Worm (Caenorhabditis elegans) whole organism, L4 larva: ENCODE measurements around the gene srz-13.

ENCODE experiments used
- F26F4.8 ChIP-seq: fragments of 200-800 bp; sonication (Bioruptor generic); conservative IDR thresholded peaks from 2 replicates; pipeline ENCODE4 v1.3.6; 2022; ENCODE audit warnings: missing genetic modification characterization, missing compliant biosample characterization
- R02D3.7 ChIP-seq: fragments of 150-350 bp; sonication (generic microtip); optimal IDR thresholded peaks from 3 replicates; lab custom pipeline; 2014; ENCODE audit warnings: missing biosample characterization, missing genetic modification characterization
- T20F7.1 ChIP-seq: fragments of 200-800 bp; sonication (Bioruptor generic); optimal IDR thresholded peaks from 2 replicates; lab custom pipeline; 2018; ENCODE audit warnings: mild to moderate bottlenecking, missing genetic modification characterization, missing compliant biosample characterization
- Y48G9A.11 ChIP-seq: fragments of 200-800 bp; sonication (Bioruptor generic); IDR thresholded peaks from 2 replicates; pipeline ENCODE4 v1.3.6; 2022; ENCODE audit warnings: missing genetic modification reagents, missing genetic modification characterization, missing compliant biosample characterization
- aha-1 ChIP-seq: fragments of 150-350 bp; peaks from one replicate; lab custom pipeline; 2014; ENCODE audit warnings: missing biosample characterization, missing genetic modification characterization
- arid-1 ChIP-seq: fragments of 200-800 bp; sonication (Bioruptor generic); conservative IDR thresholded peaks from 2 replicates; pipeline ENCODE4 v1.3.6; 2022; ENCODE audit warnings: missing genetic modification reagents, missing genetic modification characterization, missing compliant biosample characterization
- attf-4 ChIP-seq: sonication (generic microtip); optimal IDR thresholded peaks from 3 replicates; lab custom pipeline; 2017; ENCODE audit warnings: missing biosample characterization, missing genetic modification characterization
- ceh-28 ChIP-seq: fragments of 150-350 bp; optimal IDR thresholded peaks from 2 replicates; lab custom pipeline; 2014; ENCODE audit warnings: missing biosample characterization, missing genetic modification reagents, missing genetic modification characterization
- ceh-32 ChIP-seq: sonication (generic microtip); optimal IDR thresholded peaks from 2 replicates; lab custom pipeline; 2016; ENCODE audit warnings: mild to moderate bottlenecking, missing genetic modification characterization, missing compliant biosample characterization; ENCODE audit not compliant: poor library complexity
- ceh-82 ChIP-seq: sonication (generic microtip); optimal IDR thresholded peaks from 2 replicates; lab custom pipeline; 2017; ENCODE audit warnings: missing biosample characterization, missing genetic modification characterization
- ctbp-1 ChIP-seq: fragments of 200-800 bp; sonication (Bioruptor generic); IDR thresholded peaks from 2 replicates; pipeline ENCODE4 v1.3.6; 2022; ENCODE audit warnings: missing genetic modification reagents, missing genetic modification characterization, missing compliant biosample characterization
- daf-19 ChIP-seq: fragments of 200-800 bp; sonication (Bioruptor generic); conservative IDR thresholded peaks from 2 replicates; pipeline ENCODE4 v1.3.6; 2022; ENCODE audit warnings: missing genetic modification characterization, missing compliant biosample characterization
- dmd-6 ChIP-seq: fragments of 200-800 bp; sonication (Bioruptor generic); IDR thresholded peaks from 2 replicates; pipeline ENCODE4 v1.3.6; 2022; ENCODE audit warnings: missing genetic modification reagents, missing genetic modification characterization, missing compliant biosample characterization
- dmd-9 ChIP-seq: fragments of 200-800 bp; sonication (Bioruptor generic); IDR thresholded peaks from 2 replicates; pipeline ENCODE4 v1.3.6; 2022; ENCODE audit warnings: missing genetic modification reagents, missing genetic modification characterization, missing compliant biosample characterization
- egl-27 ChIP-seq: sonication (generic microtip); optimal IDR thresholded peaks from 3 replicates; lab custom pipeline; 2017; ENCODE audit warnings: missing biosample characterization, missing genetic modification reagents, missing genetic modification characterization
- egl-43 ChIP-seq: fragments of 200-800 bp; sonication (Bioruptor generic); IDR thresholded peaks from 2 replicates; pipeline ENCODE4 v1.3.6; 2022; ENCODE audit warnings: missing genetic modification reagents, missing genetic modification characterization, missing compliant biosample characterization
- fkh-10 ChIP-seq: fragments of 150-350 bp; optimal IDR thresholded peaks from 2 replicates; lab custom pipeline; 2014; ENCODE audit warnings: missing biosample characterization, missing genetic modification reagents, missing genetic modification characterization
- gei-8 ChIP-seq: fragments of 200-800 bp; sonication (Bioruptor generic); optimal IDR thresholded peaks from 2 replicates; lab custom pipeline; 2018; ENCODE audit warnings: mild to moderate bottlenecking, missing genetic modification characterization, missing compliant biosample characterization
- hif-1 ChIP-seq, 2 experiments: sonication (generic microtip); optimal IDR thresholded peaks; 2 replicates each; lab custom pipeline; 2016 to 2017; ENCODE audit warnings: missing compliant biosample characterization in 2 of 2, missing genetic modification characterization in 2 of 2, missing genetic modification reagents in 2 of 2, missing genotype in 2 of 2, mild to moderate bottlenecking in 1 of 2
- hlh-11 ChIP-seq: fragments of 200-800 bp; sonication (Bioruptor generic); optimal IDR thresholded peaks from 2 replicates; lab custom pipeline; 2018; ENCODE audit warnings: mild to moderate bottlenecking, missing genetic modification characterization, missing compliant biosample characterization
- jun-1 ChIP-seq: fragments of 150-350 bp; optimal IDR thresholded peaks from 2 replicates; lab custom pipeline; 2014; ENCODE audit warnings: missing biosample characterization, missing genetic modification reagents, missing genetic modification characterization
- lim-7 ChIP-seq: fragments of 200-800 bp; sonication (Bioruptor generic); IDR thresholded peaks from 2 replicates; pipeline ENCODE4 v1.3.6; 2022; ENCODE audit warnings: missing genetic modification characterization, missing compliant biosample characterization
- lin-29 ChIP-seq: fragments of 200-800 bp; sonication (Bioruptor generic); IDR thresholded peaks from 2 replicates; pipeline ENCODE4 v1.3.6; 2022; ENCODE audit warnings: missing genetic modification reagents, missing genetic modification characterization, missing compliant biosample characterization
- lin-38 ChIP-seq: fragments of 200-800 bp; sonication (Bioruptor generic); IDR thresholded peaks from 2 replicates; pipeline ENCODE4 v1.3.6; 2022; ENCODE audit warnings: missing genetic modification reagents, missing genetic modification characterization, missing compliant biosample characterization
- lsy-2 ChIP-seq, 2 experiments: fragments of 150-350 bp in 1 of 2; sonication (generic microtip) in 1 of 2; optimal IDR thresholded peaks; 2 replicates each; lab custom pipeline; 2014 to 2017; ENCODE audit warnings: missing biosample characterization in 2 of 2, missing genetic modification characterization in 2 of 2
- mdl-1 ChIP-seq, 2 experiments: fragments of 150-350 bp in 1 of 2; sonication (generic microtip) in 1 of 2; optimal IDR thresholded peaks; 2 replicates each; lab custom pipeline; 2014 to 2017; ENCODE audit warnings: missing biosample characterization in 2 of 2, missing genetic modification characterization in 2 of 2
- mxl-3 ChIP-seq: fragments of 200-800 bp; sonication (Bioruptor generic); optimal IDR thresholded peaks from 2 replicates; lab custom pipeline; 2018; ENCODE audit warnings: mild to moderate bottlenecking, missing genetic modification characterization, missing compliant biosample characterization
- nhr-10 ChIP-seq: fragments of 150-350 bp; optimal IDR thresholded peaks from 2 replicates; lab custom pipeline; 2014; ENCODE audit warnings: missing biosample characterization, missing genetic modification characterization
- nhr-111 ChIP-seq: fragments of 200-800 bp; sonication (Bioruptor generic); optimal IDR thresholded peaks from 2 replicates; lab custom pipeline; 2018; ENCODE audit warnings: mild to moderate bottlenecking, missing genetic modification characterization, missing compliant biosample characterization
- nhr-28 ChIP-seq: fragments of 150-350 bp; optimal IDR thresholded peaks from 2 replicates; lab custom pipeline; 2014; ENCODE audit warnings: missing biosample characterization, missing genetic modification characterization
- nhr-6 ChIP-seq: fragments of 150-350 bp; optimal IDR thresholded peaks from 2 replicates; lab custom pipeline; 2014; ENCODE audit warnings: missing biosample characterization, missing genetic modification characterization
- nhr-76 ChIP-seq: fragments of 150-350 bp; optimal IDR thresholded peaks from 2 replicates; lab custom pipeline; 2014; ENCODE audit warnings: missing biosample characterization, missing genetic modification characterization
- pqm-1 ChIP-seq: sonication (generic microtip); optimal IDR thresholded peaks from 2 replicates; lab custom pipeline; 2017; ENCODE audit warnings: missing biosample characterization, missing genetic modification characterization
- skn-1 ChIP-seq: fragments of 150-350 bp; optimal IDR thresholded peaks from 2 replicates; lab custom pipeline; 2014; ENCODE audit warnings: missing biosample characterization, missing genetic modification characterization
- snpc-1.2 ChIP-seq: fragments of 200-800 bp; sonication (Bioruptor generic); IDR thresholded peaks from 2 replicates; pipeline ENCODE4 v1.3.6; 2022; ENCODE audit warnings: missing genetic modification reagents, missing genetic modification characterization, missing compliant biosample characterization
- unc-130 ChIP-seq: sonication (generic microtip); optimal IDR thresholded peaks from 2 replicates; lab custom pipeline; 2016; ENCODE audit warnings: missing genetic modification reagents, missing genetic modification characterization, missing compliant biosample characterization
- unc-62 ChIP-seq, 3 experiments: fragments of 150-350 bp in 1 of 3; sonication (generic microtip); optimal IDR thresholded peaks in 2 of 3; peaks in 1 of 3; 1 replicate in 1 of 3; 2 replicates in 2 of 3; lab custom pipeline; 2014 to 2017; ENCODE audit warnings: missing biosample characterization in 3 of 3, missing genetic modification characterization in 3 of 3, missing genetic modification reagents in 3 of 3, missing genotype in 1 of 3
- vab-7 ChIP-seq: fragments of 200-800 bp; sonication (Bioruptor generic); IDR thresholded peaks from 2 replicates; pipeline ENCODE4 v1.3.6; 2022; ENCODE audit warnings: missing genetic modification reagents, missing genetic modification characterization, missing compliant biosample characterization
- zag-1 ChIP-seq: fragments of 150-350 bp; optimal IDR thresholded peaks from 2 replicates; lab custom pipeline; 2014; ENCODE audit warnings: missing biosample characterization, missing genetic modification characterization
- ztf-7 ChIP-seq: fragments of 150-350 bp; optimal IDR thresholded peaks from 2 replicates; lab custom pipeline; 2014; ENCODE audit warnings: missing biosample characterization, missing genetic modification characterization

srz-13 gene

DNA sequence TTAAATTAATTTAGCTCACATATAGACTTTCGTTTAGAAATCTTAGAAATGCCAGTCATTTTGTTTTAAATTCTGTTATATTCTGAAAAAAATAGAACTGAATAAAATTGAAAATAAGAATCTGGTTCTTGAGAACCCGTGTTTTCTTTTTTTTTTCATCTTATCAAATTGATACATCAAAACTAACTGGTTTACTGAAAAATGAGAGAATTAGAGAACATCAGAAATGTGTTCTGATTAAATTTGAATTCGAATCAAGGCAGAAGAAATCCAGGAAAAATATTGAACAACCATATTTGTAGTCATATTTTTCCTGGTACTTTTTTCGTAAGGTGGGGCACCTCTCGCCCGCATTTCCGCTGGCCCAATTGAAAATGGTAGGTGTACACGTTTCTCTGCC is 36.3 kb downstream of the srz-13 start, which contains the start of gene F11A5.15:
TSS of gene F11A5.15 (minus strand) at position 101 of the 400 bp plus-strand sequence.
- TF ChIP-seq gei-8 (no peak), unc-62 (GFP tag; optimal IDR thresholded peaks at IDR 0.05 in 1 of 2; lab: Kevin White, UChicago) (peak in 1 of 2 experiments; percentile 67), unc-62 (tag; optimal IDR thresholded peaks at IDR 0.05; lab: Kevin White, UChicago) (no peak), aha-1 (peak; percentile 87)

DNA sequence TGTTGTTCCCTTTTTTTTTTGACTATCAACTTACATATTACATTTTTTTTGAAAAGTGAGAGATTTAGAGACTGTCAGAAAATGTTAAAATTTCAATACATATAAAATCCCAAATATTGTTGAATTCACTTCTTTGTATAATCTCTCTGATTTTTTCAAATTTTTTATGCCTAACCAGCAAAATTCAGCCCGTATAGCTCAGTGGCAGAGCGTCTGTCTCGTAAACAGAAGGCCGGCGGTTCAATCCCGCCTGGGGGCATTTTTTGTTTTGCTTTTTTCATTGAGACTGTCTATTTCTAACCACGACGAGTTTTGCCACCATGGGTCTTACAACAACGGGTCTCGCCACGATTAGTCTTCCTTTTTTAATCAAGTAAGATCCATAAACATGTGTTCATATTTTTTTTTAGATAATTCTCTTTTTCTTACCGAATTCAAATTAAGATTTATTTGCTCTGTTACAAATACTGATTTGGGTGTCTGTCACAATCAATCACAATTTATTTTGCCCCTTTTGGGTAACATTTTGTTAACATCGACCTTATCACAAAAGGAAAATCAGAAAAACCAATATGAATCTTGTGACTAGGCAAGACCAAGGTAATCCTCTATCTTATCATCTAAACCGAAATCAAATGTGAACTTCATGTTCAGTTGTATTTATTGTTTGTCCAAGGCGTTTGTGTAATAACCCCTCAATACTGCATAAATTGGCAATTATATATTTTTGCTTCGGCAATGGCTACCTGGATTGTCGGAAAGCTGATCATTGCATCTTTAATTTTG is 37.0 kb downstream of the srz-13 start, which contains the start of gene glc-1:
TSS of gene glc-1 (plus strand) at position 663 of the 786 bp plus-strand sequence.
- peak; percentile 30 for TF ChIP-seq nhr-28 (tag; lab: Kevin White, UChicago)
- TF ChIP-seq mxl-3 (GFP tag; lab: Kevin White, UChicago) = no peak
- TF ChIP-seq pqm-1 (tag; lab: Kevin White, UChicago) = peak; percentile 56
- peak; percentile 43; the same call in 1 of the 2 replicates for TF ChIP-seq dmd-6 (GFP tag; lab: Robert Waterston, UW)

DNA sequence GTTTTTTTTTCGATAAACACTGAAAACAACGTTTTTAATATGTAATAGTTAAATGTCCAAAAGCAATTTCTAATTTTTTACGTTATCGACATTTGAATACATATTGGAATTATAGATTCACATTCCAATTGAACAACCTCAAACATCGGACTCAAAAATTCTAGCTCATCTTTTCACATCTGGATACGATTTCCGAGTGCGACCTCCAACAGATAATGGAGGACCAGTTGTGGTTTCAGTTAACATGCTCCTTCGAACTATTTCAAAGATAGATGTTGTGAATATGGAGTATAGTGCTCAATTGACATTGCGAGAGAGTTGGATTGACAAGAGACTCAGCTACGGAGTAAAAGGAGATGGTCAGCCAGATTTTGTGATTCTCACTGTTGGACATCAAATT is 37.8 kb downstream of the srz-13 start:
- TF ChIP-seq nhr-111 (no peak), unc-62 (GFP tag; optimal IDR thresholded peaks at IDR 0.05 in 1 of 2; lab: Kevin White, UChicago) (peak in 1 of 2 experiments; percentile 93), unc-62 (tag; optimal IDR thresholded peaks at IDR 0.05; lab: Kevin White, UChicago) (no peak)
- TF ChIP-seq, all 104 proteins: peak for 1

DNA sequence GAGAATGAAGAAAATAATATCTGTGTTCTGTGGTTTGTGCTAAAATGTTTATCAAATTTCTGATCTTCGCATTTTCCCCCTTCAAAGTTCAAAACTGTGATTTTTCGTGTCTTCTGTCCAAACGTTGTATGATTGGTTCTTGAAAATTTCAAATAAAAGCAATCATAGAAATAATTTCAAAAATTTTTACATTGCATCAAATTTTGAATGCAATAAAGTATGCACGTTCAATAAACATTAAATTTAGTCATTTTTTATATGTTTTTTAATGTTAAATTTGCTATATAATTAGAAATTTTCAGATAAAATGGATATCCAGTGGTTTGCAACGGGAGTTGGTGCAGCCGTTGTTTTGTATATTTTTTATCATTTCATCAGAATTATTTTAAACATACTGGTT is 41.8 kb downstream of the srz-13 start, which contains the start of gene stdh-2:
TSS of gene stdh-2 (plus strand) at position 301 of the 400 bp plus-strand sequence.
- TF ChIP-seq nhr-28 (tag; lab: Kevin White, UChicago) (peak; percentile 54), ceh-28 (tag; lab: Kevin White, UChicago) (no peak)

DNA sequence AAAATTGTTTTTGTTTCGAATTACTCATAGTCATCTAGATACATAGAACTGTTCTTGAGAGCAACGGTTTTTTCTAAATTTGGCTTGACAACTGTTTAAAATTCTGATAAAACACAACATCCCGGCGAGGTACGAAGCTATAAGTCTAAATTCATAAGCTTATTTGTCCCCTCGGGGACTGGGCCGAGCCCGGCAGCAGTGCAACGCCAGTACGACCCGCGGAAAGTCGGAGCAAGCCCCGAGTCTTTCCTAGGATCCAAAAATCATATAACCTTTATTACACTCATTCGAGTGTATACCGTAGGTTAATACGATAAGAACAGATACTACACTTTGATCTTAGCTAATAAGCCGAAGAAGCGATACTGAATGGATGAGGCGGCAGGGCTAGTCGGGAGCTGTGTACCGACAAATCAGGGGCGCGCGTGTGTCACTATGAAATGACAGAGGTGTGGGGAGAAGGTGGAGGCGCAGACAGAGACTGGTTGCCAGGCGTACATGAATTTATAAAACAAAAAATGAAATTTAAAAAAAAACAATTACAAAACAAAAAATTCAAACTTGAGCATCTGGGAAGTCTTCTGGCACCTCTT is 43.4 kb downstream of the srz-13 start:
- no peak for TF ChIP-seq R02D3.7 (tag; lab: Kevin White, UChicago)
- TF ChIP-seq skn-1 (tag; lab: Kevin White, UChicago) = no peak
- no peak for TF ChIP-seq nhr-76 (tag; lab: Kevin White, UChicago)
- TF ChIP-seq daf-19 (GFP tag; lab: Robert Waterston, UW) = no peak
- peak; percentile 65 for TF ChIP-seq snpc-1.2 (GFP tag; lab: Robert Waterston, UW)
- no peak for TF ChIP-seq F26F4.8 (GFP tag; lab: Robert Waterston, UW)
- TF ChIP-seq zag-1 (tag; lab: Kevin White, UChicago) = no peak
- no peak for TF ChIP-seq egl-43
- TF ChIP-seq nhr-111 = no peak
- TF ChIP-seq ctbp-1 = no peak
- peak; percentile 12 for TF ChIP-seq unc-130 (GFP tag; lab: Kevin White, UChicago)
- no peak for TF ChIP-seq nhr-6 (tag; lab: Kevin White, UChicago)
- no peak for TF ChIP-seq jun-1 (tag; lab: Kevin White, UChicago)
- no peak for TF ChIP-seq ceh-82
- peak; percentile 40; the same call in 1 of the 2 replicates for TF ChIP-seq lin-38 (GFP tag; lab: Robert Waterston, UW)
- no peak for TF ChIP-seq attf-4 (tag; lab: Kevin White, UChicago)
- no peak for TF ChIP-seq mdl-1 (tag; optimal IDR thresholded peaks at IDR 0.05; lab: Kevin White, UChicago)
- TF ChIP-seq arid-1 (GFP tag; lab: Robert Waterston, UW) = no peak
- no peak for TF ChIP-seq dmd-9 (GFP tag; lab: Robert Waterston, UW)
- TF ChIP-seq unc-62 (GFP tag; optimal IDR thresholded peaks at IDR 0.05 in 1 of 2; lab: Kevin White, UChicago) = no peak
- no peak for TF ChIP-seq unc-62 (tag; optimal IDR thresholded peaks at IDR 0.05; lab: Kevin White, UChicago)
- no peak for TF ChIP-seq T20F7.1
- no peak for TF ChIP-seq lsy-2 (tag; optimal IDR thresholded peaks at IDR 0.05; lab: Kevin White, UChicago)
- no peak for TF ChIP-seq lim-7
- peak; percentile 14 for TF ChIP-seq hlh-11
- no peak for TF ChIP-seq lin-29
- no peak for TF ChIP-seq fkh-10
- TF ChIP-seq egl-27 (tag; lab: Kevin White, UChicago) = no peak
- no peak for TF ChIP-seq vab-7 (GFP tag; lab: Robert Waterston, UW)
- TF ChIP-seq nhr-10 (tag; lab: Kevin White, UChicago) = no peak
- peak; percentile 47; the same call in 1 of the 2 replicates for TF ChIP-seq Y48G9A.11 (GFP tag; lab: Robert Waterston, UW)
- no peak for TF ChIP-seq hif-1 (tag; optimal IDR thresholded peaks at IDR 0.05; lab: Kevin White, UChicago)
- no peak for TF ChIP-seq aha-1
- TF ChIP-seq ceh-32 = no peak
- TF ChIP-seq ztf-7 (tag; lab: Kevin White, UChicago) = no peak
